Worm (Caenorhabditis elegans) whole organism, early embryonic: Measurements from ENCODE around the gene ceh-74.

ENCODE experiments used
- B0310.2 ChIP-seq: sonication (generic microtip); optimal IDR thresholded peaks from 2 replicates; lab custom pipeline; 2016; ENCODE audit warnings: mild to moderate bottlenecking, missing genetic modification characterization, missing compliant biosample characterization
- F13C5.2 ChIP-seq: sonication (generic microtip); optimal IDR thresholded peaks from 2 replicates; lab custom pipeline; 2017; ENCODE audit warnings: mild to moderate bottlenecking, missing genetic modification characterization, inconsistent platforms, missing compliant biosample characterization
- aly-1 ChIP-seq: sonication (generic microtip); optimal IDR thresholded peaks from 2 replicates; lab custom pipeline; 2016; ENCODE audit warnings: missing genetic modification characterization, missing compliant biosample characterization
- ama-1 ChIP-seq: fragments of 150-350 bp; optimal IDR thresholded peaks from 2 replicates; lab custom pipeline; 2014
- ceh-13 ChIP-seq: fragments of 200-800 bp; sonication (Bioruptor generic); optimal IDR thresholded peaks from 2 replicates; lab custom pipeline; 2018; ENCODE audit warnings: mild to moderate bottlenecking, missing genetic modification characterization, missing compliant biosample characterization
- ceh-36 ChIP-seq: sonication (generic microtip); optimal IDR thresholded peaks from 2 replicates; lab custom pipeline; 2016; ENCODE audit warnings: missing genetic modification characterization, inconsistent platforms, missing compliant biosample characterization
- hmbx-1 ChIP-seq: sonication (generic microtip); optimal IDR thresholded peaks from 2 replicates; lab custom pipeline; 2016; ENCODE audit warnings: mild to moderate bottlenecking, missing genetic modification characterization, missing compliant biosample characterization
- hmg-4 ChIP-seq: fragments of 200-800 bp; sonication (Bioruptor generic); optimal IDR thresholded peaks from 2 replicates; lab custom pipeline; 2018; ENCODE audit warnings: mild to moderate bottlenecking, missing genetic modification characterization, missing compliant biosample characterization
- hnd-1 ChIP-seq: sonication (generic microtip); optimal IDR thresholded peaks from 2 replicates; lab custom pipeline; 2016; ENCODE audit warnings: missing genetic modification characterization, missing compliant biosample characterization
- tbx-37 ChIP-seq: fragments of 200-800 bp; sonication (Bioruptor generic); conservative IDR thresholded peaks from 2 replicates; pipeline ENCODE4 v1.3.6; 2022; ENCODE audit warnings: missing genetic modification reagents, missing genetic modification characterization, missing compliant biosample characterization
- tra-4 ChIP-seq: sonication (generic microtip); optimal IDR thresholded peaks from 2 replicates; lab custom pipeline; 2017; ENCODE audit warnings: missing genetic modification characterization, missing compliant biosample characterization

- TF ChIP-seq ama-1 (lab: Kevin White, UChicago) (no peak), tra-4 (tag; lab: Kevin White, UChicago) (no peak), hmg-4 (GFP tag; lab: Kevin White, UChicago) (no peak), hnd-1 (tag; lab: Kevin White, UChicago) (no peak), hmbx-1 (tag; lab: Kevin White, UChicago) (no peak), ceh-36 (tag; lab: Kevin White, UChicago) (no peak), aly-1 (tag; lab: Kevin White, UChicago) (no peak), tbx-37 (GFP tag; lab: Robert Waterston, UW) (no peak), B0310.2 (tag; lab: Kevin White, UChicago) (no peak), F13C5.2 (tag; lab: Kevin White, UChicago) (no peak), ceh-13 (GFP tag; lab: Kevin White, UChicago) (no peak)
Measured at ce11 chrV:14165745-14166144, 12.1 kb upstream of the ceh-74 start.
